Fruit fly (Drosophila melanogaster) whole organism, embryonic: ENCODE data around the gene CG7328.

Experiments used
- Adf1 ChIP-seq: fragments of 200-800 bp; sonication (Bioruptor generic); IDR thresholded peaks from 2 replicates; pipeline ENCODE4 v1.3.6; 2022; ENCODE audit warnings: missing biosample characterization, missing genetic modification characterization
- BEAF-32 ChIP-seq: fragments of 200-800 bp; sonication (Bioruptor generic); optimal IDR thresholded peaks from 3 replicates; lab custom pipeline; 2017; ENCODE audit warnings: missing biosample characterization, missing genetic modification characterization, mild to moderate bottlenecking, moderate library complexity, missing genetic modification reagents
- Bgb ChIP-seq: fragments of 200-800 bp; sonication (Bioruptor generic); IDR thresholded peaks from 2 replicates; pipeline ENCODE4 v1.3.6; 2022; ENCODE audit warnings: missing biosample characterization, missing genetic modification characterization; ENCODE audit not compliant: partially characterized antibody
- CG12219 ChIP-seq: fragments of 200-800 bp; sonication (Bioruptor generic); optimal IDR thresholded peaks from 3 replicates; lab custom pipeline; 2018; ENCODE audit warnings: missing biosample characterization, mild to moderate bottlenecking, missing genetic modification characterization
- CG15601 ChIP-seq: fragments of 200-800 bp; sonication (Bioruptor generic); optimal IDR thresholded peaks from 3 replicates; lab custom pipeline; 2019; ENCODE audit warnings: missing biosample characterization, mild to moderate bottlenecking, missing genetic modification characterization, moderate library complexity
- CG15696 ChIP-seq: fragments of 200-800 bp; sonication (Bioruptor generic); optimal IDR thresholded peaks from 2 replicates; lab custom pipeline; 2019; ENCODE audit warnings: missing biosample characterization, mild to moderate bottlenecking, missing genetic modification characterization, moderate library complexity
- CG17612 ChIP-seq: fragments of 200-800 bp; sonication (Bioruptor generic); IDR thresholded peaks from 2 replicates; pipeline ENCODE4 v1.3.6; 2022; ENCODE audit warnings: missing biosample characterization, missing genetic modification characterization
- CG17912 ChIP-seq: fragments of 200-800 bp; sonication (Bioruptor generic); optimal IDR thresholded peaks from 2 replicates; lab custom pipeline; 2018; ENCODE audit warnings: missing biosample characterization, mild to moderate bottlenecking, missing genetic modification characterization
- CG30403 ChIP-seq: fragments of 200-800 bp; sonication (Bioruptor generic); optimal IDR thresholded peaks from 3 replicates; lab custom pipeline; 2016; ENCODE audit warnings: missing biosample characterization, missing genetic modification characterization
- CG3726 ChIP-seq: fragments of 200-800 bp; sonication (Bioruptor generic); IDR thresholded peaks from 3 replicates; pipeline ENCODE4, ENCODE4 v1.3.6; 2022; ENCODE audit warnings: missing biosample characterization, missing genetic modification characterization
- CG5953 ChIP-seq: fragments of 200-800 bp; sonication (Bioruptor generic); IDR thresholded peaks from 2 replicates; pipeline ENCODE4 v1.3.6; 2022; ENCODE audit warnings: missing biosample characterization, missing genetic modification characterization
- CG8478 ChIP-seq: fragments of >200 bp; optimal IDR thresholded peaks from 2 replicates; lab custom pipeline; 2018
- CG9437 ChIP-seq: fragments of 200-800 bp; sonication (Bioruptor generic); optimal IDR thresholded peaks from 2 replicates; lab custom pipeline; 2018; ENCODE audit warnings: missing biosample characterization, mild to moderate bottlenecking, missing genetic modification characterization
- CG9876 ChIP-seq: fragments of 200-800 bp; sonication (Bioruptor generic); optimal IDR thresholded peaks from 2 replicates; lab custom pipeline; 2016; ENCODE audit warnings: missing biosample characterization, missing genetic modification characterization
- CTCF ChIP-seq: fragments of 200-800 bp; sonication (Bioruptor generic); optimal IDR thresholded peaks from 2 replicates; lab custom pipeline; 2017; ENCODE audit warnings: missing biosample characterization, mild to moderate bottlenecking, missing genetic modification characterization, moderate library complexity
- CoRest ChIP-seq: fragments of 200-800 bp; sonication (Bioruptor generic); optimal IDR thresholded peaks from 3 replicates; lab custom pipeline; 2018; ENCODE audit warnings: missing biosample characterization, mild to moderate bottlenecking, missing genetic modification characterization, moderate library complexity
- HLH4C ChIP-seq: fragments of 200-800 bp; sonication (Bioruptor generic); IDR thresholded peaks from 3 replicates; pipeline ENCODE4 v1.3.6; 2022; ENCODE audit warnings: missing biosample characterization, missing genetic modification characterization; ENCODE audit not compliant: partially characterized antibody
- HmgD ChIP-seq: fragments of 200-800 bp; sonication (Bioruptor generic); optimal IDR thresholded peaks from 3 replicates; lab custom pipeline; 2016; ENCODE audit warnings: missing biosample characterization, missing genetic modification characterization
- Lhr ChIP-seq: fragments of 200-800 bp; sonication (Bioruptor generic); optimal IDR thresholded peaks from 3 replicates; lab custom pipeline; 2017; ENCODE audit warnings: mild to moderate bottlenecking, missing biosample characterization, missing genetic modification reagents, missing genetic modification characterization
- Med ChIP-seq: fragments of 200-800 bp; sonication (Bioruptor generic); peaks from one replicate; lab custom pipeline; 2016; ENCODE audit warnings: missing biosample characterization, missing genetic modification characterization, mild to moderate bottlenecking, inconsistent platforms, moderate library complexity
- Neu2 ChIP-seq: fragments of 200-800 bp; sonication (Bioruptor generic); optimal IDR thresholded peaks from 3 replicates; lab custom pipeline; 2016; ENCODE audit warnings: missing biosample characterization, missing genetic modification characterization, borderline replicate concordance
- Ravus ChIP-seq: fragments of 200-800 bp; sonication (Bioruptor generic); IDR thresholded peaks from 2 replicates; pipeline ENCODE4 v1.3.6; 2022; ENCODE audit warnings: missing biosample characterization, missing genetic modification characterization
- Side ChIP-seq: fragments of 200-800 bp; sonication (Bioruptor generic); optimal IDR thresholded peaks from 2 replicates; lab custom pipeline; 2016; ENCODE audit warnings: missing biosample characterization, missing genetic modification characterization
- Trl ChIP-seq, 3 experiments: fragments of >200 bp in 2 of 3; fragments of 200-800 bp in 1 of 3; sonication (Bioruptor generic) in 1 of 3; optimal IDR thresholded peaks; 2 replicates in 1 of 3; 3 replicates in 2 of 3; lab custom pipeline; 2016 to 2017; ENCODE audit warnings: missing biosample characterization in 1 of 3, missing genetic modification characterization in 1 of 3
- ab ChIP-seq: fragments of 200-800 bp; sonication (Bioruptor generic); optimal IDR thresholded peaks from 2 replicates; lab custom pipeline; 2016; ENCODE audit warnings: missing biosample characterization, missing genetic modification characterization
- amos ChIP-seq: fragments of 200-800 bp; sonication (Bioruptor generic); IDR thresholded peaks from 2 replicates; pipeline ENCODE4 v1.3.6; 2022; ENCODE audit warnings: missing biosample characterization, missing genetic modification characterization; ENCODE audit not compliant: partially characterized antibody
- bsh ChIP-seq, 2 experiments: fragments of 200-800 bp; sonication (Bioruptor generic); optimal IDR thresholded peaks; 2 replicates each; lab custom pipeline; 2017 to 2018; ENCODE audit warnings: mild to moderate bottlenecking in 2 of 2, missing biosample characterization in 2 of 2, missing genetic modification characterization in 2 of 2, moderate library complexity in 1 of 2
- btn ChIP-seq: fragments of 200-800 bp; sonication (Bioruptor generic); optimal IDR thresholded peaks from 2 replicates; lab custom pipeline; 2016; ENCODE audit warnings: missing biosample characterization, missing genetic modification characterization
- cg ChIP-seq: fragments of 200-800 bp; sonication (Bioruptor generic); optimal IDR thresholded peaks from 3 replicates; lab custom pipeline; 2019; ENCODE audit warnings: missing biosample characterization, mild to moderate bottlenecking, missing genetic modification characterization, moderate library complexity
- chinmo ChIP-seq: fragments of 200-800 bp; sonication (Bioruptor generic); IDR thresholded peaks from 4 replicates; pipeline ENCODE4 v1.3.6; 2022; ENCODE audit warnings: missing biosample characterization, missing genetic modification characterization; ENCODE audit not compliant: partially characterized antibody
- cwo ChIP-seq: fragments of 200-800 bp; sonication (Bioruptor generic); optimal IDR thresholded peaks from 3 replicates; lab custom pipeline; 2017; ENCODE audit warnings: missing biosample characterization, missing genetic modification characterization, mild to moderate bottlenecking, moderate library complexity, missing genetic modification reagents
- fd96Cb ChIP-seq: fragments of 200-800 bp; sonication (Bioruptor generic); optimal IDR thresholded peaks from 2 replicates; lab custom pipeline; 2018; ENCODE audit warnings: missing biosample characterization, mild to moderate bottlenecking, missing genetic modification characterization, moderate library complexity
- gsb-n ChIP-seq: fragments of 200-800 bp; sonication (Bioruptor generic); optimal IDR thresholded peaks from 3 replicates; lab custom pipeline; 2018; ENCODE audit warnings: missing biosample characterization, mild to moderate bottlenecking, missing genetic modification characterization
- jing ChIP-seq: fragments of 200-800 bp; sonication (Bioruptor generic); optimal IDR thresholded peaks from 2 replicates; lab custom pipeline; 2018; ENCODE audit warnings: missing biosample characterization, mild to moderate bottlenecking, missing genetic modification characterization
- kni ChIP-seq: fragments of 200-800 bp; sonication (Bioruptor generic); optimal IDR thresholded peaks from 3 replicates; lab custom pipeline; 2017; ENCODE audit warnings: mild to moderate bottlenecking, missing biosample characterization, missing genetic modification reagents, missing genetic modification characterization
- knrl ChIP-seq: fragments of 200-800 bp; sonication (Bioruptor generic); IDR thresholded peaks from 3 replicates; pipeline ENCODE4 v1.3.6; 2022; ENCODE audit warnings: missing biosample characterization, missing genetic modification characterization; ENCODE audit not compliant: partially characterized antibody
- otp ChIP-seq: fragments of 200-800 bp; sonication (Bioruptor generic); IDR thresholded peaks from 3 replicates; pipeline ENCODE4, ENCODE4 v1.3.6; 2022; ENCODE audit warnings: missing biosample characterization, missing genetic modification characterization
- pho ChIP-seq: fragments of 200-800 bp; sonication (Bioruptor generic); optimal IDR thresholded peaks from 2 replicates; lab custom pipeline; 2016; ENCODE audit warnings: missing biosample characterization, missing genetic modification characterization
- pita ChIP-seq: fragments of 200-800 bp; sonication (Bioruptor generic); optimal IDR thresholded peaks from 2 replicates; lab custom pipeline; 2017; ENCODE audit warnings: missing biosample characterization, mild to moderate bottlenecking, missing genetic modification characterization
- prd ChIP-seq, 3 experiments: fragments of >200 bp in 2 of 3; fragments of 200-800 bp in 1 of 3; sonication (Bioruptor generic) in 1 of 3; optimal IDR thresholded peaks in 2 of 3; IDR thresholded peaks in 1 of 3; 2 replicates in 2 of 3; 3 replicates in 1 of 3; pipeline versions ENCODE4 v1.3.6 to Lab custom; 2017 to 2022; ENCODE audit warnings: missing biosample characterization in 1 of 3, missing genetic modification characterization in 1 of 3
- sd ChIP-seq: fragments of 200-800 bp; sonication (Bioruptor generic); optimal IDR thresholded peaks from 3 replicates; lab custom pipeline; 2018; ENCODE audit warnings: missing biosample characterization, mild to moderate bottlenecking, missing genetic modification characterization, moderate library complexity
- sens ChIP-seq: fragments of 200-800 bp; sonication (Bioruptor generic); peaks from one replicate; lab custom pipeline; 2016; ENCODE audit warnings: missing biosample characterization, missing genetic modification characterization
- seq ChIP-seq: fragments of 200-800 bp; sonication (Bioruptor generic); IDR thresholded peaks from 2 replicates; pipeline ENCODE4 v1.3.6; 2022; ENCODE audit warnings: missing biosample characterization, missing genetic modification characterization
- sr ChIP-seq: fragments of 200-800 bp; sonication (Bioruptor generic); IDR thresholded peaks from 3 replicates; pipeline ENCODE4 v1.3.6; 2022; ENCODE audit warnings: missing biosample characterization, missing genetic modification characterization
- stwl ChIP-seq: fragments of 200-800 bp; sonication (Bioruptor generic); optimal IDR thresholded peaks from 3 replicates; lab custom pipeline; 2018; ENCODE audit warnings: missing biosample characterization, mild to moderate bottlenecking, missing genetic modification characterization, moderate library complexity
- tll ChIP-seq, 2 experiments: fragments of 200-800 bp in 1 of 2; fragments of >200 bp in 1 of 2; sonication (Bioruptor generic) in 1 of 2; optimal IDR thresholded peaks; 2 replicates each; lab custom pipeline; 2017 to 2019; ENCODE audit warnings: missing biosample characterization in 2 of 2, missing genetic modification characterization in 2 of 2, mild to moderate bottlenecking in 1 of 2, moderate library complexity in 1 of 2

CG7328 gene

DNA sequence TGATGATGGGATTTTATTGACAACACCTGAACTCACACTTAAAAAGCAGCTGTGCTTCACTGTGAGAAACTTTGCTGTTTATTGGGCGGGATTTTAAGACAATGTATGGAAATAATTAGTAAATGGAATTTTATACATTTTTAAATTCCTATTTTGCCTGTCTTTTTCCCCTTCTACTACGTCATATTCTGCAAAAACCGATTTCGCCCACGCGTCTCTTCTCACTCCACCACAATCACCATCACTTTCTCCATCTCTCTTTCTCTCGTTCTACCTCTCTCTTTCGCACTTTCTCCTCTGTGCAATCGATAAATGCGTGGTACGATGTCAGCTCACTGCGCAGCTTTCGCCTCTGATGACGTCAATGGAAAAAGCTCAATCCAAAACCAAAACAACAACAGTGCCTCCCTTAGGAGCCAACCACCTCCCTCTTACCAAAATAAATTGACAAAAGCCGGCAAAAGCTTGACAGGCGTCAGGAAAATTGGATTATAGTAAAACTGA, 35.8 kb downstream of the CG7328 start (continued):
- TF ChIP-seq HmgD (GFP tag; lab: Kevin White, UChicago) (no peak), Ravus (GFP tag; lab: Robert Waterston, UW) (no peak), bsh (GFP tag; optimal IDR thresholded peaks at IDR 0.05; lab: Kevin White, UChicago) (no peak), CG30403 (GFP tag; lab: Kevin White, UChicago) (no peak), ab (GFP tag; lab: Kevin White, UChicago) (no peak), cg (peak; percentile 52), Neu2 (GFP tag; lab: Kevin White, UChicago) (no peak), cwo (GFP tag; lab: Kevin White, UChicago) (no peak), CG9876 (GFP tag; lab: Kevin White, UChicago) (no peak), CG17912 (no peak), sens (GFP tag; lab: Kevin White, UChicago) (peak; percentile 60)

DNA sequence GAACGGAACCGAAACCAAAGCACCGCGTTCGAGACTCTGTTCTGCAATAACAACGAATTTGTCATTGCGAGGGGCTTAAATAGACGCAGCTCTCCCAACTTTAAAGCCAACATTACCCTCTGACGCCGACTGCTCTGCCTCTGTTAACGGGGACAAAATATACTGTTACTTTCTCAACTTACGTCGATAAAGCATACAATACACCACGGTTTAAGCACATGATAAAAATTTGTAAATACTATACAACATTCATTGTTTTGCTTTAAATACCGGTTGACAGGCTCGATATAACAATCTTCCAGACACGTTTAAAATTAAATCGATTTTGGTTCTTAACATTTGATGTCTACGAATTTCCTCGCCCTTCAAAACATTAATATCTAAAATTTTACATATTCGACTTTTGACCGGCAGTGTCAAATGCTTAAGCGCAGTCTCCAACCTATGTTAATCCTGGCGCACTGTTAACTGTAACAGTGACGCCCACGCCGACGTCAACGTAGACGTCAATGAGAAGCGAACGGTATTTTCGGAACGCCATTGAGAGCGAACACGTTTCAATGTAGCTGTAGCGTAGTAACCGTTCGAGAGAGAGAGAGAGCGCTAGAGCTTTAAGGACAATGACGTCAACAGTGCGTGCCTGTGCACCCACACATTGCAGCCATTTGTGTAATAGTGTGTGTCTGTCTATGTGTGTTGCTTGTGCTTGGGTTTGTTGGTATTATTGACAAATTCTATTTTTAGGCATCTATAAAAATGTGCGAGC, 36.4 kb downstream of the CG7328 start, which contains the start of gene CG14186:
TSS of gene CG14186 (minus strand) at position 51 of the 766 bp plus-strand sequence.
- peak; percentile 62 for TF ChIP-seq Med
- no peak for TF ChIP-seq pho
- peak; percentile 89 for TF ChIP-seq Adf1 (GFP tag; lab: Robert Waterston, UW)
- TF ChIP-seq cg: peak; percentile 78
- TF ChIP-seq CG17612 (GFP tag; lab: Robert Waterston, UW): no peak
- TF ChIP-seq CG15696 (tag; lab: Kevin White, UChicago): no peak
- peak in 1 of 2 experiments; percentile 61 for TF ChIP-seq prd (optimal IDR thresholded peaks at IDR 0.05; lab: Kevin White, UChicago)
- TF ChIP-seq prd (GFP tag; IDR thresholded peaks at IDR 0.05; lab: Robert Waterston, UW): no peak
- TF ChIP-seq CG8478: no peak
- TF ChIP-seq fd96Cb (tag; lab: Kevin White, UChicago): no peak
- TF ChIP-seq Side (GFP tag; lab: Kevin White, UChicago): no peak
- peak; percentile 17 for TF ChIP-seq CoRest
- no peak for TF ChIP-seq HLH4C (GFP tag; lab: Robert Waterston, UW)
- TF ChIP-seq gsb-n (tag; lab: Kevin White, UChicago): no peak
- TF ChIP-seq btn (GFP tag; lab: Kevin White, UChicago): no peak
- no peak for TF ChIP-seq CG15601
- no peak for TF ChIP-seq sd (tag; lab: Kevin White, UChicago)
- TF ChIP-seq CG3726 (GFP tag; lab: Robert Waterston, UW): no peak
- peak; percentile 44; the same call in 1 of the 2 replicates for TF ChIP-seq amos
- TF ChIP-seq Trl (optimal IDR thresholded peaks at IDR 0.05; lab: Kevin White, UChicago): peak; percentile 26 to 48
- TF ChIP-seq Trl (GFP tag; optimal IDR thresholded peaks at IDR 0.05; lab: Kevin White, UChicago): no peak
- no peak; the same call in 1 of the 2 replicates for TF ChIP-seq Bgb (GFP tag; lab: Robert Waterston, UW)
- no peak for TF ChIP-seq seq
- TF ChIP-seq tll (GFP tag; optimal IDR thresholded peaks at IDR 0.05; lab: Kevin White, UChicago): no peak
- no peak for TF ChIP-seq kni (GFP tag; lab: Kevin White, UChicago)
- no peak for TF ChIP-seq jing (GFP tag; lab: Kevin White, UChicago)
- TF ChIP-seq BEAF-32 (GFP tag; lab: Kevin White, UChicago): peak; percentile 3
- 0 out of 4 replicates have a peak, but pooled peaks have one; percentile 69 for TF ChIP-seq chinmo (GFP tag; lab: Robert Waterston, UW)
- no peak for TF ChIP-seq CG12219
- peak; percentile 24 for TF ChIP-seq CG9437
- TF ChIP-seq otp (GFP tag; lab: Robert Waterston, UW): no peak
- peak; percentile 60 for TF ChIP-seq Lhr (GFP tag; lab: Kevin White, UChicago)
- TF ChIP-seq CTCF (GFP tag; lab: Kevin White, UChicago): peak; percentile 85
- peak; percentile 64 for TF ChIP-seq pita (GFP tag; lab: Kevin White, UChicago)
- no peak for TF ChIP-seq CG5953 (GFP tag; lab: Robert Waterston, UW)
- peak; percentile 54; the same call in 2 of the 3 replicates for TF ChIP-seq sr (GFP tag; lab: Robert Waterston, UW)
- TF ChIP-seq knrl (GFP tag; lab: Robert Waterston, UW): peak; percentile 60
- peak; percentile 14 for TF ChIP-seq stwl (tag; lab: Kevin White, UChicago)
